Worm (Caenorhabditis elegans): ENCODE measurements around the gene T01D1.3.

Gene T01D1.3

ce11 chrII:133548-134275 is 42.1 kb downstream of the T01D1.3 start, which contains the start of gene cwn-1:
Gene cwn-1, minus strand, starts transcription at chrII:133598.
- TF ChIP-seq D1046.2 (GFP tag; IDR thresholded peaks at IDR 0.05) (no peak), T26A8.4 (GFP tag; IDR thresholded peaks at IDR 0.05) (no peak), dmd-8 (GFP tag; IDR thresholded peaks at IDR 0.05) (no peak)

ce11 chrII:129770-130169 is 46.0 kb downstream of the T01D1.3 start:
- TF ChIP-seq duxl-1 (tag; optimal IDR thresholded peaks at IDR 0.05; ENCODE audit: poor library complexity) (no peak), ztf-11 (tag; optimal IDR thresholded peaks at IDR 0.05) (no peak), nhr-28 (tag; optimal IDR thresholded peaks at IDR 0.05) (no peak), nhr-48 (tag; optimal IDR thresholded peaks at IDR 0.05) (no peak), ctbp-1 (GFP tag; IDR thresholded peaks at IDR 0.05) (no peak), aha-1 (tag) (no peak), nhr-41 (GFP tag; IDR thresholded peaks at IDR 0.05) (no peak), R02D3.7 (tag; optimal IDR thresholded peaks at IDR 0.05) (no peak), nhr-111 (GFP tag; optimal IDR thresholded peaks at IDR 0.05) (no peak), dve-1 (tag; optimal IDR thresholded peaks at IDR 0.05; ENCODE audit: insufficient read depth) (no peak), fos-1 (tag; optimal IDR thresholded peaks at IDR 0.05) (no peak), T26A8.4 (GFP tag; IDR thresholded peaks at IDR 0.05) (no peak), nhr-237 (tag; optimal IDR thresholded peaks at IDR 0.05) (no peak), set-16 (GFP tag; IDR thresholded peaks at IDR 0.05) (no peak), unc-130 (GFP tag; optimal IDR thresholded peaks at IDR 0.05) (no peak), nhr-42 (GFP tag; IDR thresholded peaks at IDR 0.05) (no peak)

ce11 chrII:128929-129328 is 46.8 kb downstream of the T01D1.3 start, which contains the start of gene srd-3:
Gene srd-3, minus strand, starts transcription at chrII:129029.
- TF ChIP-seq ama-1 (optimal IDR thresholded peaks at IDR 0.05): no peak
- TF ChIP-seq fkh-10 (GFP tag; optimal IDR thresholded peaks at IDR 0.05): no peak
- no peak for TF ChIP-seq dmd-8 (GFP tag; IDR thresholded peaks at IDR 0.05)
- TF ChIP-seq unc-39 (tag; optimal IDR thresholded peaks at IDR 0.05): no peak
- no peak for TF ChIP-seq daf-8 (GFP tag; IDR thresholded peaks at IDR 0.05)
- no peak for TF ChIP-seq php-3 (GFP tag; IDR thresholded peaks at IDR 0.05)
- TF ChIP-seq zfp-2 (tag; optimal IDR thresholded peaks at IDR 0.05): no peak
- no peak for TF ChIP-seq hlh-30 (tag; optimal IDR thresholded peaks at IDR 0.05; ENCODE audit: insufficient read depth)
- no peak for TF ChIP-seq F37D6.2 (tag; optimal IDR thresholded peaks at IDR 0.05)
- no peak for TF ChIP-seq lin-38 (GFP tag; IDR thresholded peaks at IDR 0.05)
- no peak for TF ChIP-seq attf-4 (tag; optimal IDR thresholded peaks at IDR 0.05)
- no peak for TF ChIP-seq egl-43 (GFP tag; IDR thresholded peaks at IDR 0.05)
- TF ChIP-seq unc-62 (GFP tag; optimal IDR thresholded peaks at IDR 0.05 in 1 of 2): no peak
- no peak for TF ChIP-seq unc-62 (tag; optimal IDR thresholded peaks at IDR 0.05)

- TF ChIP-seq zip-11 (GFP tag; IDR thresholded peaks at IDR 0.05) (no peak), php-3 (GFP tag; IDR thresholded peaks at IDR 0.05) (no peak), zag-1 (tag; optimal IDR thresholded peaks at IDR 0.05) (no peak), F26F4.8 (GFP tag; conservative IDR thresholded peaks at IDR 0.05) (no peak), lir-3 (tag; optimal IDR thresholded peaks at IDR 0.05) (no peak), ceh-82 (tag; optimal IDR thresholded peaks at IDR 0.05) (no peak), ceh-62 (tag; optimal IDR thresholded peaks at IDR 0.05) (no peak), Y105C5A.15 (GFP tag; IDR thresholded peaks at IDR 0.05) (no peak), unc-62 (GFP tag; optimal IDR thresholded peaks at IDR 0.05 in 1 of 2) (no peak), unc-62 (tag; optimal IDR thresholded peaks at IDR 0.05) (no peak), daf-12 (tag; optimal IDR thresholded peaks at IDR 0.05) (no peak), ztf-11 (tag; optimal IDR thresholded peaks at IDR 0.05) (no peak), hlh-11 (tag; optimal IDR thresholded peaks at IDR 0.05) (no peak)
Observed at ce11 chrII:124904-125303, 50.9 kb downstream of the T01D1.3 start, which contains the start of gene nmur-2. Gene nmur-2, minus strand, starts transcription at chrII:125004.

Measured in whole organism, L4 larva.